Fruit fly (Drosophila melanogaster): ENCODE results near the gene CG12535.

The CG12535 gene

DNA sequence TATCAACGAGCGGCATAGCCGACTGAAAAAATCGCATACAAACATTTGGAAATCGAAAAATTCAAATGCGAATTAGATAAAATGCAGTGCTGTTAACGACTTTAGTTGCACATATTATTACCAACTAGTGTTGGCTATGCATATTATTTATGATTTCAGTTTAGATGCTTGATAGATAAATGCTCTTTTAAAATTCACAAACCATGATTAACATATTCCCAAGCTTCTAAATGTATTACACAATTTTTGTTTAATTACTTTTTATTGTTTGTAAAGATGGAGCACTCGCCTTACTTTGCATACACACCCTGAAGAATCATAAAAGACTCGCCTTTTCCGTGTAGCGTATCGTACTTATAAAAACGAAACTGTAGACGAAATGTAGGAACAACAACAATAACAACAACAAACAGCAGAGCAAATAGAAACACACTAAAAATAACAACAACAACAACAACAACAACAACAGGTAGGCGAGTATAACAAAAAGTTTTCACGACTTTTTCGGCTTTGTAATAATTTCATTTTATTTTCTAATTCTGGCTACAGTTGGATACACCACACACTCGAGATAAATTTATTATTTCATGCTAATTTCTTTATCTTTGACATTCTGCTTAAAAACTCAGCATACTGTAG, 88.2 kb downstream of the CG12535 start (continued):
- TF ChIP-seq Sox100B (GFP tag; optimal IDR thresholded peaks at IDR 0.05) (peak; percentile 74), CG9609 (GFP tag; optimal IDR thresholded peaks at IDR 0.05) (peak; percentile 56), CG12744 (GFP tag; optimal IDR thresholded peaks at IDR 0.05) (peak; percentile 33), Chrac-16 (GFP tag; optimal IDR thresholded peaks at IDR 0.05) (peak; percentile 56), Nf-YC (tag; optimal IDR thresholded peaks at IDR 0.05) (peak; percentile 52), cas (GFP tag; IDR thresholded peaks at IDR 0.05) (no peak), CG2199 (GFP tag; IDR thresholded peaks at IDR 0.05) (no peak), vfl (GFP tag; optimal IDR thresholded peaks at IDR 0.05) (peak; percentile 64), CG2875 (GFP tag; optimal IDR thresholded peaks at IDR 0.05) (peak; percentile 15), CG11695 (GFP tag; IDR thresholded peaks at IDR 0.05) (peak; percentile 40; the same call in 1 of the 3 replicates), CG12219 (GFP tag; optimal IDR thresholded peaks at IDR 0.05) (peak; percentile 40), Usf (GFP tag; optimal IDR thresholded peaks at IDR 0.05) (peak; percentile 58), Hmr (GFP tag; optimal IDR thresholded peaks at IDR 0.05) (peak; percentile 71), CG3726 (GFP tag; IDR thresholded peaks at IDR 0.05) (no peak), CG17359 (tag; optimal IDR thresholded peaks at IDR 0.05) (peak; percentile 59), salm (tag; optimal IDR thresholded peaks at IDR 0.05) (no peak), stwl (tag; optimal IDR thresholded peaks at IDR 0.05) (no peak), H2.0 (GFP tag; IDR thresholded peaks at IDR 0.05) (no peak), CG10209 (GFP tag; optimal IDR thresholded peaks at IDR 0.05) (peak; percentile 68), tll (GFP tag; optimal IDR thresholded peaks at IDR 0.05) (no peak), unpg (GFP tag; optimal IDR thresholded peaks at IDR 0.05) (peak; percentile 42), danr (GFP tag; IDR thresholded peaks at IDR 0.05) (0 out of 2 replicates have a peak, but pooled peaks have one; percentile 31), tgo (GFP tag; IDR thresholded peaks at IDR 0.05) (peak; percentile 37; the same call in 2 of the 3 replicates), CG2120 (GFP tag; optimal IDR thresholded peaks at IDR 0.05) (peak; percentile 86), kah (GFP tag; optimal IDR thresholded peaks at IDR 0.05) (peak; percentile 3), CG4282 (GFP tag; optimal IDR thresholded peaks at IDR 0.05) (no peak), Elba2 (GFP tag; optimal IDR thresholded peaks at IDR 0.05) (no peak), Xbp1 (GFP tag; optimal IDR thresholded peaks at IDR 0.05) (peak; percentile 59), CG13296 (GFP tag; optimal IDR thresholded peaks at IDR 0.05) (peak; percentile 60), nom (GFP tag; optimal IDR thresholded peaks at IDR 0.05) (no peak), Dp (GFP tag; optimal IDR thresholded peaks at IDR 0.05) (no peak), Ptx1 (GFP tag; IDR thresholded peaks at IDR 0.05) (peak; percentile 63), Atf6 (GFP tag; IDR thresholded peaks at IDR 0.05) (peak; percentile 74; the same call in 1 of the 2 replicates), br (optimal IDR thresholded peaks at IDR 0.05) (no peak), vvl (GFP tag; IDR thresholded peaks at IDR 0.05) (peak; percentile 18; the same call in 1 of the 2 replicates), emc (GFP tag; optimal IDR thresholded peaks at IDR 0.05) (peak; percentile 47), CG31224 (GFP tag; IDR thresholded peaks at IDR 0.05) (0 out of 2 replicates have a peak, but pooled peaks have one; percentile 42), CG3838 (GFP tag; optimal IDR thresholded peaks at IDR 0.05) (no peak), CG1792 (GFP tag; optimal IDR thresholded peaks at IDR 0.05) (peak; percentile 32), phol (tag; optimal IDR thresholded peaks at IDR 0.05) (peak; percentile 73), wek (GFP tag; optimal IDR thresholded peaks at IDR 0.05) (no peak), Lpt (GFP tag; optimal IDR thresholded peaks at IDR 0.05) (no peak), CG14667 (GFP tag; IDR thresholded peaks at IDR 0.05) (no peak), otp (GFP tag; IDR thresholded peaks at IDR 0.05) (no peak), B-H2 (GFP tag; optimal IDR thresholded peaks at IDR 0.05) (no peak), CG2129 (GFP tag; IDR thresholded peaks at IDR 0.05; ENCODE audit: partially characterized antibody) (no peak), CG17802 (tag; optimal IDR thresholded peaks at IDR 0.05) (no peak), bigmax (GFP tag; optimal IDR thresholded peaks at IDR 0.05) (no peak), Mes4 (GFP tag; optimal IDR thresholded peaks at IDR 0.05) (no peak), dan (GFP tag; IDR thresholded peaks at IDR 0.05) (no peak)
